Worm (Caenorhabditis elegans) whole organism, young adult: ENCODE data around the gene aex-3.

Source experiments
- D2030.7 ChIP-seq: fragments of 200-800 bp; sonication (Bioruptor generic); IDR thresholded peaks from 2 replicates; pipeline ENCODE4 v1.3.6; 2022; ENCODE audit warnings: missing genetic modification reagents, missing genetic modification characterization, missing compliant biosample characterization
- F10E7.11 ChIP-seq: sonication (generic microtip); optimal IDR thresholded peaks from 2 replicates; lab custom pipeline; 2017; ENCODE audit warnings: mild to moderate bottlenecking, missing genetic modification characterization, moderate library complexity, missing compliant biosample characterization
- F22D6.2 ChIP-seq: sonication (generic microtip); optimal IDR thresholded peaks from 2 replicates; lab custom pipeline; 2016; ENCODE audit warnings: mild to moderate bottlenecking, missing genetic modification characterization, missing compliant biosample characterization
- F39B2.1 ChIP-seq: fragments of 200-800 bp; sonication (Bioruptor generic); IDR thresholded peaks from 2 replicates; pipeline ENCODE4 v1.3.6; 2022; ENCODE audit warnings: missing genetic modification reagents, missing genetic modification characterization, missing compliant biosample characterization
- F55B11.4 ChIP-seq: sonication (generic microtip); optimal IDR thresholded peaks from 2 replicates; lab custom pipeline; 2016; ENCODE audit warnings: missing compliant biosample characterization, missing genetic modification characterization, borderline replicate concordance; ENCODE audit not compliant: insufficient read depth
- F57A8.1 ChIP-seq: fragments of 200-800 bp; sonication (Bioruptor generic); optimal IDR thresholded peaks from 2 replicates; lab custom pipeline; 2018; ENCODE audit warnings: mild to moderate bottlenecking, missing genetic modification characterization, moderate library complexity, missing compliant biosample characterization
- T26A5.8 ChIP-seq: sonication (generic microtip); optimal IDR thresholded peaks from 2 replicates; lab custom pipeline; 2016; ENCODE audit warnings: missing genetic modification characterization, missing compliant biosample characterization
- Y56A3A.18 ChIP-seq: fragments of 200-800 bp; sonication (Bioruptor generic); IDR thresholded peaks from 2 replicates; pipeline ENCODE4 v1.3.6; 2022; ENCODE audit warnings: missing genetic modification reagents, missing genetic modification characterization, missing compliant biosample characterization
- Y67H2A.10 ChIP-seq: fragments of 200-800 bp; sonication (Bioruptor generic); conservative IDR thresholded peaks from 2 replicates; pipeline ENCODE4 v1.3.6; 2022; ENCODE audit warnings: missing genetic modification reagents, missing genetic modification characterization, missing compliant biosample characterization
- ZK185.1 ChIP-seq: sonication (generic microtip); optimal IDR thresholded peaks from 2 replicates; lab custom pipeline; 2016; ENCODE audit warnings: mild to moderate bottlenecking, missing genetic modification characterization, missing compliant biosample characterization; ENCODE audit not compliant: poor library complexity, severe bottlenecking
- akir-1 ChIP-seq: fragments of 200-800 bp; sonication (Bioruptor generic); optimal IDR thresholded peaks from 2 replicates; lab custom pipeline; 2018; ENCODE audit warnings: mild to moderate bottlenecking, missing genetic modification characterization, moderate library complexity, missing compliant biosample characterization
- attf-3 ChIP-seq: fragments of 200-800 bp; sonication (Bioruptor generic); conservative IDR thresholded peaks from 2 replicates; pipeline ENCODE4 v1.3.6; 2022; ENCODE audit warnings: missing genetic modification reagents, missing genetic modification characterization, missing compliant biosample characterization
- attf-5 ChIP-seq: fragments of 200-800 bp; sonication (Bioruptor generic); optimal IDR thresholded peaks from 2 replicates; lab custom pipeline; 2018; ENCODE audit warnings: mild to moderate bottlenecking, missing genetic modification characterization, missing compliant biosample characterization
- bed-1 ChIP-seq: fragments of 200-800 bp; sonication (Bioruptor generic); IDR thresholded peaks from 2 replicates; pipeline ENCODE4 v1.3.6; 2022; ENCODE audit warnings: missing genetic modification reagents, missing genetic modification characterization, missing compliant biosample characterization
- cebp-2 ChIP-seq: fragments of 200-800 bp; sonication (Bioruptor generic); IDR thresholded peaks from 2 replicates; pipeline ENCODE4 v1.3.6; 2022; ENCODE audit warnings: missing genetic modification characterization, missing compliant biosample characterization
- ceh-40 ChIP-seq: fragments of 200-800 bp; sonication (Bioruptor generic); IDR thresholded peaks from 2 replicates; pipeline ENCODE4 v1.3.6; 2022; ENCODE audit warnings: missing genetic modification characterization, missing compliant biosample characterization
- ceh-91 ChIP-seq: fragments of 200-800 bp; sonication (Bioruptor generic); IDR thresholded peaks from 2 replicates; pipeline ENCODE4 v1.3.6; 2022; ENCODE audit warnings: missing genetic modification reagents, missing genetic modification characterization, missing compliant biosample characterization
- dpl-1 ChIP-seq: fragments of 150-350 bp; optimal IDR thresholded peaks from 2 replicates; lab custom pipeline; 2014; ENCODE audit warnings: missing biosample characterization, missing genetic modification reagents, missing genetic modification characterization
- egl-44 ChIP-seq: fragments of 200-800 bp; sonication (Bioruptor generic); IDR thresholded peaks from 2 replicates; pipeline ENCODE4 v1.3.6; 2022; ENCODE audit warnings: missing genetic modification reagents, missing genetic modification characterization, missing compliant biosample characterization
- ets-4 ChIP-seq: fragments of 200-800 bp; sonication (Bioruptor generic); optimal IDR thresholded peaks from 2 replicates; lab custom pipeline; 2018; ENCODE audit warnings: mild to moderate bottlenecking, missing genetic modification characterization, missing compliant biosample characterization
- fkh-3 ChIP-seq: sonication (generic microtip); optimal IDR thresholded peaks from 2 replicates; lab custom pipeline; 2016; ENCODE audit warnings: mild to moderate bottlenecking, missing genetic modification characterization, missing compliant biosample characterization
- him-1 ChIP-seq: sonication (generic microtip); optimal IDR thresholded peaks from 2 replicates; lab custom pipeline; 2016; ENCODE audit warnings: missing genotype, missing genetic modification reagents, missing genetic modification characterization, missing compliant biosample characterization
- hmg-1.2 ChIP-seq: fragments of 200-800 bp; sonication (Bioruptor generic); IDR thresholded peaks from 2 replicates; pipeline ENCODE4 v1.3.6; 2022; ENCODE audit warnings: missing genetic modification reagents, missing genetic modification characterization, missing compliant biosample characterization
- hmg-20 ChIP-seq: fragments of 200-800 bp; sonication (Bioruptor generic); IDR thresholded peaks from 2 replicates; pipeline ENCODE4 v1.3.6; 2022; ENCODE audit warnings: missing genetic modification reagents, missing genetic modification characterization, missing compliant biosample characterization
- lag-1 ChIP-seq: fragments of 200-800 bp; sonication (Bioruptor generic); IDR thresholded peaks from 2 replicates; pipeline ENCODE4 v1.3.6; 2022; ENCODE audit warnings: missing genetic modification reagents, missing genetic modification characterization, missing compliant biosample characterization
- lin-35 ChIP-seq, 3 experiments: fragments of 150-350 bp in 2 of 3; sonication (generic microtip) in 1 of 3; optimal IDR thresholded peaks; 2 replicates each; lab custom pipeline; 2014 to 2018; ENCODE audit warnings: missing biosample characterization in 3 of 3, missing genetic modification characterization in 3 of 3, missing genetic modification reagents in 3 of 3
- lsl-1 ChIP-seq: fragments of 200-800 bp; sonication (Bioruptor generic); optimal IDR thresholded peaks from 2 replicates; lab custom pipeline; 2018; ENCODE audit warnings: mild to moderate bottlenecking, missing genetic modification characterization, moderate library complexity, missing compliant biosample characterization
- madf-6 ChIP-seq: fragments of 200-800 bp; sonication (Bioruptor generic); IDR thresholded peaks from 2 replicates; pipeline ENCODE4 v1.3.6; 2022; ENCODE audit warnings: missing genetic modification reagents, missing genetic modification characterization, missing compliant biosample characterization
- mxl-1 ChIP-seq: sonication (generic microtip); optimal IDR thresholded peaks from 2 replicates; lab custom pipeline; 2016; ENCODE audit warnings: missing genetic modification characterization, missing compliant biosample characterization
- nhr-120 ChIP-seq: fragments of 200-800 bp; sonication (Bioruptor generic); IDR thresholded peaks from 2 replicates; pipeline ENCODE4 v1.3.6; 2022; ENCODE audit warnings: missing genetic modification characterization, missing compliant biosample characterization
- pha-4 ChIP-seq: fragments of 150-350 bp; sonication (generic microtip); optimal IDR thresholded peaks from 2 replicates; lab custom pipeline; 2014; ENCODE audit warnings: missing biosample characterization, missing genetic modification reagents, missing genetic modification characterization
- rec-8 ChIP-seq, 2 experiments: sonication (generic microtip); optimal IDR thresholded peaks; 2 replicates each; lab custom pipeline; 2016; ENCODE audit warnings: mild to moderate bottlenecking in 2 of 2, missing genetic modification characterization in 2 of 2, missing genetic modification reagents in 2 of 2, missing genotype in 2 of 2, missing biosample characterization in 1 of 2, missing compliant biosample characterization in 1 of 2, moderate library complexity in 1 of 2
- somi-1 ChIP-seq: fragments of 200-800 bp; sonication (Bioruptor generic); optimal IDR thresholded peaks from 2 replicates; lab custom pipeline; 2018; ENCODE audit warnings: mild to moderate bottlenecking, missing genetic modification characterization, missing compliant biosample characterization
- sptf-2 ChIP-seq: fragments of 200-800 bp; sonication (Bioruptor generic); optimal IDR thresholded peaks from 2 replicates; lab custom pipeline; 2018; ENCODE audit warnings: mild to moderate bottlenecking, missing genetic modification characterization, missing compliant biosample characterization
- tbx-9 ChIP-seq: sonication (generic microtip); optimal IDR thresholded peaks from 2 replicates; lab custom pipeline; 2016; ENCODE audit warnings: borderline replicate concordance, missing genetic modification characterization, inconsistent platforms, missing compliant biosample characterization
- unc-62 ChIP-seq: fragments of 150-350 bp; optimal IDR thresholded peaks from 2 replicates; lab custom pipeline; 2014; ENCODE audit warnings: missing biosample characterization, missing genetic modification reagents, missing genetic modification characterization
- ztf-18 ChIP-seq: sonication (generic microtip); optimal IDR thresholded peaks from 2 replicates; lab custom pipeline; 2016; ENCODE audit warnings: missing genotype, mild to moderate bottlenecking, missing genetic modification characterization, missing compliant biosample characterization

aex-3 gene

DNA sequence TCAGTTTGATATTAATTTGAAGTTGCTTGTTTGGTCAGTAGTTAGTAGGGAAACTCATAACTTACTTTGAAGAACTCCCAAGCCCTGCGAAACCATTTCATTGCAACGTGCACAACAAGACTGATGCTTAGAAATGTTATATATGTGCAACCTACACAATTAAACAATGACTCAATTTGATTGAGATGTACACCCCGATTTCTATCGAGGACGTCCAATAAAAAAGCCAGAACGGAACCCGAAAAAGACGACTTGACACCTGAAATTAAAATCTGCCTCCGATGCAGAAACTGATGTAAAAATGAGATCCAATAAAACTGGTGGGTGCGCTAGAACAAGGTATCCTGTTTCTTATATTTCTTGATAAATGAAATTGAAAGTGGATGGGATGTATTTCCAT, 25.3 kb upstream of the aex-3 start, which contains the start of gene T04G9.6:
TSS of gene T04G9.6 (minus strand) at position 101 of the 400 bp plus-strand sequence.
- TF ChIP-seq D2030.7 (GFP tag; lab: Robert Waterston, UW) (no peak), dpl-1 (no peak), tbx-9 (tag; lab: Kevin White, UChicago) (no peak), ztf-18 (tag; lab: Kevin White, UChicago) (no peak), akir-1 (GFP tag; lab: Kevin White, UChicago) (no peak), hmg-1.2 (GFP tag; lab: Robert Waterston, UW) (no peak), T26A5.8 (no peak), lin-35 (GFP tag; optimal IDR thresholded peaks at IDR 0.05; lab: Kevin White, UChicago) (no peak), Y56A3A.18 (GFP tag; lab: Robert Waterston, UW) (no peak), cebp-2 (GFP tag; lab: Robert Waterston, UW) (no peak), mxl-1 (tag; lab: Kevin White, UChicago) (no peak), lsl-1 (GFP tag; lab: Kevin White, UChicago) (no peak), ets-4 (GFP tag; lab: Kevin White, UChicago) (no peak), ceh-40 (GFP tag; lab: Robert Waterston, UW) (no peak), F10E7.11 (tag; lab: Kevin White, UChicago) (no peak), bed-1 (GFP tag; lab: Robert Waterston, UW) (no peak), Y67H2A.10 (GFP tag; lab: Robert Waterston, UW) (no peak)
- TF ChIP-seq, all 124 proteins: peak for 0

- TF ChIP-seq madf-6 (no peak), fkh-3 (tag; lab: Kevin White, UChicago) (no peak), ZK185.1 (tag; lab: Kevin White, UChicago) (no peak), egl-44 (GFP tag; lab: Robert Waterston, UW) (no peak), F57A8.1 (no peak), lsl-1 (GFP tag; lab: Kevin White, UChicago) (no peak), F22D6.2 (tag; lab: Kevin White, UChicago) (no peak), pha-4 (no peak), rec-8 (tag; optimal IDR thresholded peaks at IDR 0.05; lab: Kevin White, UChicago) (no peak), hmg-20 (no peak), D2030.7 (GFP tag; lab: Robert Waterston, UW) (no peak), sptf-2 (no peak), lin-35 (GFP tag; optimal IDR thresholded peaks at IDR 0.05; lab: Kevin White, UChicago) (no peak), bed-1 (GFP tag; lab: Robert Waterston, UW) (no peak), nhr-120 (no peak), ceh-91 (GFP tag; lab: Robert Waterston, UW) (no peak), F55B11.4 (tag; lab: Kevin White, UChicago) (no peak)
Measured at ce11 chrX:780027-780426, 20.5 kb upstream of the aex-3 start.

DNA sequence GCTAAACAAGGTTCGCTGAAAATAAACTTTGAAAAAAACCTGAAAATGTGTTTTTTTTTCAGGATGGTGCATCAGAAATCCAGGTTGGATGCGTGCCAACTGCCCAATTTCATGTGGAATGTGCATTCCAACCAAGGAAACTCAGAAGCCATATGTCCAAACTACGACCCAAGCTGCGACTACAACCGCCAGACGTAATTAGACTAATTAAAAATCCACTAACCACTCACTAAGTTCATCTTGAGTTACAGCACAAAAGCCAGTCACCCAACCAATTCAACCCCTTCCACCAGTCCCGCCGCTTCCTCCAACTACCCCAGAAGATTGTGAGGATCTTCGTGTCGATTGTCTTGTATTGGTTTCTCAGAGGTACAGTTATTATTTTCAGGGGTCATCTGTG, 19.7 kb upstream of the aex-3 start:
- TF ChIP-seq F10E7.11 (tag; lab: Kevin White, UChicago) (no peak), attf-3 (GFP tag; lab: Robert Waterston, UW) (no peak), lin-35 (GFP tag; optimal IDR thresholded peaks at IDR 0.05; lab: Kevin White, UChicago) (no peak), F57A8.1 (no peak), F39B2.1 (GFP tag; lab: Robert Waterston, UW) (no peak), unc-62 (GFP tag; lab: Kevin White, UChicago) (no peak), him-1 (tag; lab: Kevin White, UChicago) (no peak), ets-4 (GFP tag; lab: Kevin White, UChicago) (no peak), lag-1 (GFP tag; lab: Robert Waterston, UW) (no peak), somi-1 (GFP tag; lab: Kevin White, UChicago) (no peak), attf-5 (GFP tag; lab: Kevin White, UChicago) (no peak)
